Fruit fly (Drosophila melanogaster) whole organism: ENCODE data around the gene Desat1.

Source experiments
- CG8478 ChIP-seq: fragments of >200 bp; optimal IDR thresholded peaks from 2 replicates; lab custom pipeline; 2018; ENCODE audit warnings: inconsistent platforms
- Dll ChIP-seq: fragments of >200 bp; optimal IDR thresholded peaks from 2 replicates; lab custom pipeline; 2017
- EcR ChIP-seq, 2 experiments: fragments of >200 bp; optimal IDR thresholded peaks; 2 replicates each; lab custom pipeline; 2017; ENCODE audit warnings: missing biosample characterization in 2 of 2, missing genetic modification characterization in 2 of 2, missing genetic modification reagents in 2 of 2
- pan ChIP-seq: fragments of >200 bp; optimal IDR thresholded peaks from 2 replicates; lab custom pipeline; 2017
- psq ChIP-seq: fragments of >200 bp; optimal IDR thresholded peaks from 2 replicates; lab custom pipeline; 2017
- usp ChIP-seq: fragments of >200 bp; optimal IDR thresholded peaks from 2 replicates; lab custom pipeline; 2017; ENCODE audit warnings: missing biosample characterization, missing genetic modification characterization, mixed read lengths

The Desat1 gene

DNA sequence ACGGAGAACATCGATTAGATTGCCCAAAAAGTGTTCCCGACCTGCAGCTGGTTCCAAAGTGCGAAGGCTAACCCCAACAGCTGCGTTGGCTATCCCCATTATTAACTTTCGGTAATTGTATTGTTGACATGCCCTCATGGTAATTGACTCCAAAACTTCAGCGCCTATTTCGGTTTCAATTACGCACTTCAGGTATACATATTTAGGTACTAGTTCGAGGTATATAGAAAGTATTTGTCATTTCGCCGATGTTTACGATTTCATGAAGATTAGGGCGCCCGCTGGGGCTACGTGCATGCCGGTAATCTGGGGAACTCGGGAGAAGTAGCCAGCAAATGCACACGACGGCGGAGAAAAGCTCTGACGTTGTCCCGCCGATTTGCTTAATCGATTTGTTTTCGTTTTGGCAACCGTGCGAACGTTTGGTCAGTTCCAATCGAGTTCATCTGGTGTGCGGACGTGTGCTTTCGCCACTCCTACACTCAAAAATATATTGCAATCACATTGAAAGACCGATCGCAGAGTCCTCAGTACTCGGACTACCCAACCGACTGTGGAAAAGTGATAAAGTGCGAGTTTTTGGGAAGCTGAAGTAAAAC lies 1.7 kb downstream of the Desat1 start:
- TF ChIP-seq pan (lab: Kevin White, UChicago) (no peak), Dll (no peak), CG8478 (lab: Kevin White, UChicago) (no peak), EcR (GFP tag; optimal IDR thresholded peaks at IDR 0.05; lab: Kevin White, UChicago) (no peak), usp (GFP tag; lab: Kevin White, UChicago) (no peak), psq (lab: Kevin White, UChicago) (no peak)

dm6 chr3R:12442601-12443533 lies 3.5 kb downstream of the Desat1 start:
- TF ChIP-seq CG8478 (lab: Kevin White, UChicago) (peak; percentile 7), usp (GFP tag; lab: Kevin White, UChicago) (no peak)

DNA sequence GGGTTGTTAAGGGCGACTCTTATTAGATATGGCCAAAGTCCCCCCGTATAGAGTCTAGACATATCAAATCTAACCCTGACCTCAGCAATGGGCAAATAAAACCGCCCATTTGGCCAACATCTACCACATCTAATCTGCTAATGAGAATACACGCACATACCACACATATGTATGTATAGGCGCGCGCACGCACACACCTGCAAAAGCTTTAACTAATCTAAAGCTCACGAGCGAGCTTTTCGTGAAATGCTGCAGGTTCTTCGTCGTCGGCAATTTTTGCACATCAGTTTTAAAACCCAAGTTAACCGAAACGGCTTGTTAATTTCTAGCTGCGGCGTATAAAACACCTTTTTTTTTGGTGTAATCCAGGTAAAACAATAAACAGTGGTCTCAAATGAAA lies 4.4 kb downstream of the Desat1 start:
- TF ChIP-seq pan (lab: Kevin White, UChicago) (no peak), usp (GFP tag; lab: Kevin White, UChicago) (no peak), Dll (no peak), CG8478 (lab: Kevin White, UChicago) (no peak), EcR (GFP tag; optimal IDR thresholded peaks at IDR 0.05; lab: Kevin White, UChicago) (no peak), psq (lab: Kevin White, UChicago) (no peak)

DNA sequence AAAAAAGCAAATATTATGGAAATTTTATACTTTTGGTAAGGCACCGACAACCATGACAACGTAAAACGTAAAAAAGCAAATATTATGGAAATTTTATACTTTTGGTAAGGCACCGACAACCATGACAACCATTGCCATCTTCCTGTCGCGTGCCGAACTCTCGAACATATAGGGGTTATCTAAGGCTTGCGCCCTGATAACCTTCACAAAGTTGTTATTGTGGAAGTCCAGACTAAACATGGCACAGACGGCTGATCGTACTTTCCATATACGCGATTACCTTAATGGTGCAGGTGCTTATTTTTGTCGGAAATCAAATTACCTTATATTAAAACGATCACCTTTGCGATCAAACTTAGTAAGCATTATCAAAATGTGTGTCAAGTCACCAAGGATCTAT lies 6.1 kb downstream of the Desat1 start:
- TF ChIP-seq psq (lab: Kevin White, UChicago) (no peak), usp (GFP tag; lab: Kevin White, UChicago) (no peak), EcR (GFP tag; optimal IDR thresholded peaks at IDR 0.05; lab: Kevin White, UChicago) (no peak), Dll (no peak), CG8478 (lab: Kevin White, UChicago) (no peak), pan (lab: Kevin White, UChicago) (no peak)

DNA sequence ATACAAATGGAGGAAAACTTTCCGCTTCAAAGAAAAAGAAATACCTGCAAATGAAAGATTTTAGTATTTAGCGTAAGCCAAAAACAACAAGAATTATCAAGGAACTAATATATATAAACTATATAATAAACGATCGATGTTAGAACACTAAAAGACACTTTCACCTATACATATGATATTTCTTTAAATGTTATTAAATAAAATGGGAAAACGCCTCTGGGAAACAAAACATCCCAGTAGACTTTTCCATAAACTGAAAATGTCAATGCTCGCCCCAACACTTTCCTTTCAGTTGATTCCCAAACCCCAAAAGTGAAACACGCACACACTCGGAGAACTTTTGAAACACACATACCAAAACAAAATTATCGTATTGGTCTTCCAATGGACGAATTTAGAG lies 8.0 kb downstream of the Desat1 start, which contains the start of gene vrs:
TSS of gene vrs (plus strand) at position 301 of the 400 bp plus-strand sequence.
- no peak for TF ChIP-seq pan (lab: Kevin White, UChicago)
- TF ChIP-seq Dll, result no peak
- no peak for TF ChIP-seq usp (GFP tag; lab: Kevin White, UChicago)
- TF ChIP-seq CG8478 (lab: Kevin White, UChicago), result no peak

- TF ChIP-seq EcR (GFP tag; optimal IDR thresholded peaks at IDR 0.05; lab: Kevin White, UChicago) (no peak), pan (lab: Kevin White, UChicago) (no peak), psq (lab: Kevin White, UChicago) (no peak), CG8478 (lab: Kevin White, UChicago) (no peak), Dll (no peak), usp (GFP tag; lab: Kevin White, UChicago) (no peak)
Observed at dm6 chr3R:12448344-12448743, 8.9 kb downstream of the Desat1 start.

DNA sequence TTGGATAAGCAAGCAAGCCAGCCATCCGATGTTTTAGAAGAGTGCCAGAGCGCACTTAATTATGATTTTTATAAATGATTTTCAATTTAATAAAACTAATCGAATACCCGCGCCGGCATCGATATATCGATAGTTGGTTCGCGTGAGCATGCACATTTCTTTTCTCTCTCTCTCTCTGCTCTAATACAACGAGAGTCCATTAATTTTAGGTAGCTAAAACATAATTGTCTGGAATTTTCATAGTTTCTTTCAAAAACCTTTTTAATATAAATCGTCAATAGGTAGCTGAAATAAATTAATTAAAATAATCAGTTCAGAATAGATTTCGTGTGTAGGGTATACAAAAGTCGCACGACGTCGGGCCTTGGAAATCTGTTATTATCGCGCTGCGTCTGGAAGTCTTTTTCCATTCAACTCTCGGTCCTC lies 9.5 kb downstream of the Desat1 start, which contains the start of gene CG18549:
TSS of gene CG18549 (plus strand) at position 408 of the 426 bp plus-strand sequence.
- TF ChIP-seq psq (lab: Kevin White, UChicago) (no peak), Dll (no peak), usp (GFP tag; lab: Kevin White, UChicago) (no peak), pan (lab: Kevin White, UChicago) (no peak), EcR (GFP tag; optimal IDR thresholded peaks at IDR 0.05; lab: Kevin White, UChicago) (no peak)

dm6 chr3R:12449617-12450242 lies 10.3 kb downstream of the Desat1 start:
- TF ChIP-seq pan (lab: Kevin White, UChicago) (no peak), Dll (no peak), psq (lab: Kevin White, UChicago) (no peak), EcR (GFP tag; optimal IDR thresholded peaks at IDR 0.05; lab: Kevin White, UChicago) (no peak)

dm6 chr3R:12450713-12451259 lies 11.4 kb downstream of the Desat1 start:
- TF ChIP-seq pan (lab: Kevin White, UChicago), result no peak
- no peak for TF ChIP-seq usp (GFP tag; lab: Kevin White, UChicago)
- no peak for TF ChIP-seq CG8478 (lab: Kevin White, UChicago)
- TF ChIP-seq psq (lab: Kevin White, UChicago), result no peak
- TF ChIP-seq EcR (GFP tag; optimal IDR thresholded peaks at IDR 0.05; lab: Kevin White, UChicago), result no peak
- TF ChIP-seq Dll, result no peak

- no peak for TF ChIP-seq pan (lab: Kevin White, UChicago)
- TF ChIP-seq CG8478 (lab: Kevin White, UChicago), result no peak
- no peak for TF ChIP-seq usp (GFP tag; lab: Kevin White, UChicago)
- TF ChIP-seq psq (lab: Kevin White, UChicago), result no peak
- no peak for TF ChIP-seq Dll
- TF ChIP-seq EcR (GFP tag; optimal IDR thresholded peaks at IDR 0.05; lab: Kevin White, UChicago), result no peak
Observed at dm6 chr3R:12451376-12451775, 12.0 kb downstream of the Desat1 start.

DNA sequence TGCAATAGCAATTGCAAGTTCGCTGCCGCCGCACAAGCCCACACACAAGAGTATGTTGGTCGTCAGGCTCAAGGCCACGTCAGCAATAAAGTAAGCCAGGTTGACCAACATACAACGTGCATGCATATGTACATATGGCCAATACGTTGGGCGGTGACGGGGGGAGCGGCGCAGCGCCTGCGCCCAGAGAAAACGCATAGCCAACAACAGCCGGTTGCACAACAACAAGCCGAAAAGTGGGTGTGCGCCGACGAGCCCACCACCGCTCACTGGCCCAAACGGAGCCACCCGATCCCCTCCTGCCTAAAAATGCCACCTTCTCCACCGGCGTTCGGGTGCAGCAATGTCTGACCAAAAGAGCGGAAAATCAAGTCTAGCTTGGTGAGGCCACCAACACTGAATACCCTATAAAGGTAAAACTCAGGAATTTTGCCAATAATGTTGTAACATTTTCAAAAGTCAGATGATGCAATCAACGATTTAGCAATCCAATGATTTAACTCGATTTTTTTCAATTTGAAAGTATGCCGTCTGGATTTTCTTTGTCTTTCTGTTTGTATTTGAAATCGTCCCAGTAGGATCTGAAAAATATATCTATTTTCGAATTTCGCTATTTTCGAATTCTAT lies 12.6 kb downstream of the Desat1 start, which contains the start of gene CG5509:
TSS of gene CG5509 (plus strand) at position 577 of the 627 bp plus-strand sequence.
- no peak for TF ChIP-seq CG8478 (lab: Kevin White, UChicago)
- no peak for TF ChIP-seq usp (GFP tag; lab: Kevin White, UChicago)
- no peak for TF ChIP-seq Dll
- no peak for TF ChIP-seq pan (lab: Kevin White, UChicago)
- no peak for TF ChIP-seq EcR (GFP tag; optimal IDR thresholded peaks at IDR 0.05; lab: Kevin White, UChicago)
- TF ChIP-seq psq (lab: Kevin White, UChicago), result no peak
